Worm (Caenorhabditis elegans) whole organism, L3 larva: Measurements from ENCODE around the gene C35B1.4.

Experiments
- R02D3.7 ChIP-seq: fragments of 150-350 bp; optimal IDR thresholded peaks from 2 replicates; lab custom pipeline; 2014; ENCODE audit warnings: missing biosample characterization, missing genetic modification characterization
- ZK546.5 ChIP-seq: sonication (generic microtip); optimal IDR thresholded peaks from 2 replicates; lab custom pipeline; 2017; ENCODE audit warnings: missing biosample characterization, missing genetic modification characterization
- aly-2 ChIP-seq: fragments of 150-350 bp; optimal IDR thresholded peaks from 2 replicates; lab custom pipeline; 2014; ENCODE audit warnings: missing biosample characterization, missing genetic modification characterization
- ama-1 ChIP-seq: fragments of 150-350 bp; optimal IDR thresholded peaks from 2 replicates; lab custom pipeline; 2018
- ceh-16 ChIP-seq: sonication (generic microtip); optimal IDR thresholded peaks from 2 replicates; lab custom pipeline; 2017; ENCODE audit warnings: missing biosample characterization, missing genetic modification characterization
- ceh-28 ChIP-seq: fragments of 150-350 bp; optimal IDR thresholded peaks from 2 replicates; lab custom pipeline; 2014; ENCODE audit warnings: missing biosample characterization, missing genetic modification reagents, missing genetic modification characterization
- egl-5 ChIP-seq: fragments of 150-350 bp; optimal IDR thresholded peaks from 2 replicates; lab custom pipeline; 2017; ENCODE audit warnings: missing biosample characterization, missing genetic modification reagents, missing genetic modification characterization, inconsistent platforms
- elt-1 ChIP-seq: fragments of 150-350 bp; optimal IDR thresholded peaks from 2 replicates; lab custom pipeline; 2014; ENCODE audit warnings: missing biosample characterization, missing genetic modification characterization
- elt-2 ChIP-seq: sonication (generic microtip); optimal IDR thresholded peaks from 2 replicates; lab custom pipeline; 2016; ENCODE audit warnings: missing genetic modification reagents, mild to moderate bottlenecking, missing genetic modification characterization, missing compliant biosample characterization
- elt-3 ChIP-seq, 3 experiments: fragments of 150-350 bp in 1 of 3; sonication (generic microtip) in 2 of 3; optimal IDR thresholded peaks; 2 replicates in 2 of 3; 4 replicates in 1 of 3; lab custom pipeline; 2014 to 2017; ENCODE audit warnings: missing biosample characterization in 3 of 3, missing genetic modification characterization in 3 of 3
- eor-1 ChIP-seq, 2 experiments: fragments of 150-350 bp; optimal IDR thresholded peaks; 2 replicates each; lab custom pipeline; 2014 to 2018; ENCODE audit warnings: missing biosample characterization in 2 of 2, missing genetic modification characterization in 2 of 2
- fkh-10 ChIP-seq: sonication (generic microtip); optimal IDR thresholded peaks from 2 replicates; lab custom pipeline; 2017; ENCODE audit warnings: missing biosample characterization, missing genetic modification reagents, missing genetic modification characterization
- fkh-2 ChIP-seq: fragments of 150-350 bp; optimal IDR thresholded peaks from 2 replicates; lab custom pipeline; 2014; ENCODE audit warnings: missing biosample characterization, missing genetic modification reagents, missing genetic modification characterization
- fos-1 ChIP-seq: fragments of 150-350 bp; optimal IDR thresholded peaks from 2 replicates; lab custom pipeline; 2014; ENCODE audit warnings: missing biosample characterization, missing genetic modification characterization
- hmg-11 ChIP-seq: sonication (generic microtip); optimal IDR thresholded peaks from 2 replicates; lab custom pipeline; 2016; ENCODE audit warnings: missing genetic modification characterization, missing compliant biosample characterization
- jun-1 ChIP-seq: fragments of 150-350 bp; optimal IDR thresholded peaks from 2 replicates; lab custom pipeline; 2014; ENCODE audit warnings: missing biosample characterization, missing genetic modification reagents, missing genetic modification characterization
- lin-15B ChIP-seq: fragments of 150-350 bp; optimal IDR thresholded peaks from 2 replicates; lab custom pipeline; 2014; ENCODE audit warnings: missing biosample characterization, missing genetic modification characterization
- lin-39 ChIP-seq: fragments of 150-350 bp; optimal IDR thresholded peaks from 2 replicates; lab custom pipeline; 2018; ENCODE audit warnings: missing biosample characterization, missing genetic modification reagents, missing genetic modification characterization
- lsy-12 ChIP-seq: sonication (generic microtip); optimal IDR thresholded peaks from 2 replicates; lab custom pipeline; 2016; ENCODE audit warnings: mild to moderate bottlenecking, missing genetic modification characterization, missing compliant biosample characterization
- mdl-1 ChIP-seq: fragments of 150-350 bp; optimal IDR thresholded peaks from 2 replicates; lab custom pipeline; 2014; ENCODE audit warnings: missing biosample characterization, missing genetic modification characterization
- mml-1 ChIP-seq: fragments of 150-350 bp; sonication (generic microtip); optimal IDR thresholded peaks from 3 replicates; lab custom pipeline; 2014; ENCODE audit warnings: missing biosample characterization, missing genetic modification characterization
- nfya-1 ChIP-seq: sonication (generic microtip); optimal IDR thresholded peaks from 2 replicates; lab custom pipeline; 2017; ENCODE audit warnings: missing genetic modification characterization, mild to moderate bottlenecking, missing compliant biosample characterization, antibody characterized with exemption, moderate library complexity; ENCODE audit not compliant: insufficient read depth
- nhr-11 ChIP-seq: fragments of 150-350 bp; optimal IDR thresholded peaks from 2 replicates; lab custom pipeline; 2014; ENCODE audit warnings: missing biosample characterization, missing genetic modification characterization
- nhr-12 ChIP-seq: fragments of 150-350 bp; optimal IDR thresholded peaks from 2 replicates; lab custom pipeline; 2014; ENCODE audit warnings: missing biosample characterization, missing genetic modification characterization
- nhr-23 ChIP-seq: fragments of 150-350 bp; optimal IDR thresholded peaks from 2 replicates; lab custom pipeline; 2014; ENCODE audit warnings: missing biosample characterization, missing genetic modification reagents, missing genetic modification characterization
- nhr-237 ChIP-seq: fragments of 150-350 bp; optimal IDR thresholded peaks from 2 replicates; lab custom pipeline; 2014; ENCODE audit warnings: missing biosample characterization, missing genetic modification characterization
- nhr-25 ChIP-seq: sonication (generic microtip); optimal IDR thresholded peaks from 2 replicates; lab custom pipeline; 2017; ENCODE audit warnings: missing biosample characterization, missing genetic modification characterization
- nhr-28 ChIP-seq: fragments of 150-350 bp; optimal IDR thresholded peaks from 2 replicates; lab custom pipeline; 2014; ENCODE audit warnings: missing biosample characterization, missing genetic modification characterization
- nhr-43 ChIP-seq: sonication (generic microtip); optimal IDR thresholded peaks from 2 replicates; lab custom pipeline; 2016; ENCODE audit warnings: mild to moderate bottlenecking, missing genetic modification characterization, missing compliant biosample characterization; ENCODE audit not compliant: poor library complexity, severe bottlenecking
- nhr-76 ChIP-seq: fragments of 150-350 bp; sonication (generic microtip); optimal IDR thresholded peaks from 5 replicates; lab custom pipeline; 2014; ENCODE audit warnings: missing biosample characterization, missing genetic modification characterization
- nhr-77 ChIP-seq: fragments of 150-350 bp; optimal IDR thresholded peaks from 2 replicates; lab custom pipeline; 2014; ENCODE audit warnings: missing biosample characterization, missing genetic modification characterization
- pha-4 ChIP-seq: fragments of 150-350 bp; optimal IDR thresholded peaks from 2 replicates; lab custom pipeline; 2014; ENCODE audit warnings: missing biosample characterization, missing genetic modification reagents, missing genetic modification characterization
- pqm-1 ChIP-seq: fragments of 150-350 bp; optimal IDR thresholded peaks from 2 replicates; lab custom pipeline; 2017; ENCODE audit warnings: missing biosample characterization, missing genetic modification characterization, inconsistent platforms
- sea-2 ChIP-seq: fragments of 150-350 bp; sonication (generic microtip); optimal IDR thresholded peaks from 4 replicates; lab custom pipeline; 2014; ENCODE audit warnings: missing biosample characterization, missing genetic modification reagents, missing genetic modification characterization
- skn-1 ChIP-seq: fragments of 150-350 bp; optimal IDR thresholded peaks from 2 replicates; lab custom pipeline; 2014; ENCODE audit warnings: missing biosample characterization, missing genetic modification characterization
- snpc-4 ChIP-seq: fragments of 150-350 bp; optimal IDR thresholded peaks from 2 replicates; lab custom pipeline; 2014; ENCODE audit warnings: missing biosample characterization, missing genetic modification characterization
- unc-39 ChIP-seq: sonication (generic microtip); optimal IDR thresholded peaks from 4 replicates; lab custom pipeline; 2017; ENCODE audit warnings: missing biosample characterization, missing genetic modification characterization
- unc-62 ChIP-seq: fragments of 150-350 bp; sonication (generic microtip); optimal IDR thresholded peaks from 4 replicates; lab custom pipeline; 2014; ENCODE audit warnings: missing biosample characterization, missing genetic modification reagents, missing genetic modification characterization
- zag-1 ChIP-seq: fragments of 150-350 bp; optimal IDR thresholded peaks from 2 replicates; lab custom pipeline; 2014; ENCODE audit warnings: missing biosample characterization, missing genetic modification characterization
- ztf-11 ChIP-seq: fragments of 150-350 bp; optimal IDR thresholded peaks from 2 replicates; lab custom pipeline; 2014; ENCODE audit warnings: missing biosample characterization, missing genetic modification characterization

Gene C35B1.4

DNA sequence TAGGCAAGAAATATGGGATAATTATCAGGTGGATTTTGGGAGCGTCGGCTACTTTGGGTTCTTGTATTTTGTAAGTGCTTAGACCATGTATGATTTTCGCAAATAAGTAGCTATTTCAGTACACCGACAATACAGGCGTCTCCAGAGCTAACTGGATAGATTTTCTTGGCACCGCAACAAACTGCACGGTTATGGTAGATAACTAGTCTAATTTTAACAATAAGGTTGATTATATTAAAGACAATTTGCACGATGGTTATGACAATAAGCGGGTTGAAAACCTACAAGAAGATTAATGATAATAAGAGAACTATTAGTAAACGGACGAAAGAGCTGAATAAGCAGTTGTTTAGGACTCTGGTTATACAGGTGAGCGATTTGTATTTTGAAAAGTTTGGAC, 12.3 kb upstream of the C35B1.4 start:
- TF ChIP-seq lin-39 (no peak), snpc-4 (tag; lab: Kevin White, UChicago) (no peak), ceh-28 (tag; lab: Kevin White, UChicago) (no peak), nhr-28 (tag; lab: Kevin White, UChicago) (no peak), lsy-12 (tag; lab: Kevin White, UChicago) (no peak), ztf-11 (tag; lab: Kevin White, UChicago) (no peak), fkh-10 (GFP tag; lab: Kevin White, UChicago) (no peak), jun-1 (tag; lab: Kevin White, UChicago) (no peak), aly-2 (tag; lab: Kevin White, UChicago) (no peak), ceh-16 (no peak), mml-1 (no peak), nhr-23 (tag; lab: Kevin White, UChicago) (no peak), elt-3 (tag; optimal IDR thresholded peaks at IDR 0.05; lab: Kevin White, UChicago) (no peak)

ce11 chrIV:4068480-4068879, 11.1 kb upstream of the C35B1.4 start, which contains the start of gene fbxb-55:
Gene fbxb-55 (plus strand): TSS chrIV:4068780.
- TF ChIP-seq sea-2 (GFP tag; lab: Kevin White, UChicago) (no peak), hmg-11 (tag; lab: Kevin White, UChicago) (no peak), nhr-12 (tag; lab: Kevin White, UChicago) (no peak), pqm-1 (no peak), R02D3.7 (tag; lab: Kevin White, UChicago) (no peak), aly-2 (tag; lab: Kevin White, UChicago) (no peak), jun-1 (tag; lab: Kevin White, UChicago) (no peak), ceh-28 (tag; lab: Kevin White, UChicago) (no peak), eor-1 (tag; optimal IDR thresholded peaks at IDR 0.05; lab: Kevin White, UChicago) (no peak), elt-3 (tag; optimal IDR thresholded peaks at IDR 0.05; lab: Kevin White, UChicago) (no peak), egl-5 (tag; lab: Kevin White, UChicago) (no peak), nhr-76 (tag; lab: Kevin White, UChicago) (no peak), nhr-28 (tag; lab: Kevin White, UChicago) (no peak), nfya-1 (tag; lab: Kevin White, UChicago) (no peak), skn-1 (tag; lab: Kevin White, UChicago) (no peak)

ce11 chrIV:4070810-4071209, 8.8 kb upstream of the C35B1.4 start:
- TF ChIP-seq nhr-237 (no peak), nfya-1 (tag; lab: Kevin White, UChicago) (no peak), unc-39 (tag; lab: Kevin White, UChicago) (no peak), nhr-77 (tag; lab: Kevin White, UChicago) (no peak), zag-1 (no peak), R02D3.7 (tag; lab: Kevin White, UChicago) (no peak), nhr-43 (tag; lab: Kevin White, UChicago) (no peak), mdl-1 (tag; lab: Kevin White, UChicago) (no peak), fos-1 (no peak)

DNA sequence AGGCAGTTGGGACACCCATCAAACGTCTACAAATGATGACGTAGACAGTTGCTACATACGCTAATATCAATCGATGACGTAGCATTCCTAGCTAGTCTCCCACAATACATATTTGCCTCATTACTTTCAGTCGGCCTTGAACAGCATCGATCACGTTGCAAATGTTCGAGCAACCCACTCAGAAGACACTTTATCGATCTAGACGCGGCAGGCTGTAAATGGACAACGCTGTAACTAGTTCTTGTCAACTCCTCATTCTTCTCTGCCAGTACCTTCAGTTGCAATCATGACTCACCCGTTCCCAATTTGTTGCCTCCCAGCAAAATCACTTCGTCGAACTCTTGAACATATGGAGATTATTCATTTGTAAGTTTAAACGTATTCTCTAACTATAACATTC, 7.6 kb upstream of the C35B1.4 start, which contains the start of gene pqn-75:
TSS of gene pqn-75 (plus strand) at position 301 of the 400 bp plus-strand sequence.
- no peak for TF ChIP-seq ztf-11 (tag; lab: Kevin White, UChicago)
- no peak for TF ChIP-seq fos-1
- TF ChIP-seq ceh-16: no peak
- no peak for TF ChIP-seq fkh-2 (tag; lab: Kevin White, UChicago)
- no peak for TF ChIP-seq elt-1 (tag; lab: Kevin White, UChicago)
- TF ChIP-seq lin-15B (tag; lab: Kevin White, UChicago): no peak
- no peak for TF ChIP-seq unc-39 (tag; lab: Kevin White, UChicago)
- no peak for TF ChIP-seq hmg-11 (tag; lab: Kevin White, UChicago)
- TF ChIP-seq nhr-11: no peak

ce11 chrIV:4074610-4075009, 5.0 kb upstream of the C35B1.4 start, which contains the start of gene W03D2.9:
Gene W03D2.9 (minus strand): TSS chrIV:4074710.
- TF ChIP-seq ZK546.5 (tag; lab: Kevin White, UChicago): no peak
- TF ChIP-seq ceh-16: no peak
- no peak for TF ChIP-seq jun-1 (tag; lab: Kevin White, UChicago)
- TF ChIP-seq nhr-25 (tag; lab: Kevin White, UChicago): no peak
- TF ChIP-seq nfya-1 (tag; lab: Kevin White, UChicago): no peak
- TF ChIP-seq ama-1: no peak
- no peak for TF ChIP-seq nhr-76 (tag; lab: Kevin White, UChicago)
- TF ChIP-seq fkh-10 (GFP tag; lab: Kevin White, UChicago): no peak
- no peak for TF ChIP-seq elt-2
- no peak for TF ChIP-seq pqm-1
- TF ChIP-seq unc-62: no peak
- TF ChIP-seq nhr-237: no peak
- no peak for TF ChIP-seq nhr-43 (tag; lab: Kevin White, UChicago)
- no peak for TF ChIP-seq mml-1
- no peak for TF ChIP-seq ztf-11 (tag; lab: Kevin White, UChicago)
- no peak for TF ChIP-seq hmg-11 (tag; lab: Kevin White, UChicago)
- no peak for TF ChIP-seq pha-4 (tag; lab: Kevin White, UChicago)
- no peak for TF ChIP-seq aly-2 (tag; lab: Kevin White, UChicago)
- no peak for TF ChIP-seq snpc-4 (tag; lab: Kevin White, UChicago)
